Worm (Caenorhabditis elegans) whole organism, L4 larva: ENCODE data around the gene R07B7.2.

Experiments
- ZK546.5 ChIP-seq, 2 experiments: sonication (generic microtip); optimal IDR thresholded peaks; 2 replicates each; lab custom pipeline; 2017; ENCODE audit warnings: missing biosample characterization in 2 of 2, missing genetic modification characterization in 2 of 2
- ama-1 ChIP-seq: fragments of 150-350 bp; optimal IDR thresholded peaks from 2 replicates; lab custom pipeline; 2014; ENCODE audit warnings: inconsistent platforms, mixed read lengths
- daf-8 ChIP-seq: fragments of 200-800 bp; sonication (Bioruptor generic); IDR thresholded peaks from 2 replicates; pipeline ENCODE4 v1.3.6; 2022; ENCODE audit warnings: missing genetic modification characterization, missing compliant biosample characterization
- saeg-2 ChIP-seq: fragments of 200-800 bp; sonication (Bioruptor generic); IDR thresholded peaks from 2 replicates; pipeline ENCODE4 v1.3.6; 2022; ENCODE audit warnings: missing genetic modification reagents, missing genetic modification characterization, missing compliant biosample characterization
- zip-2 ChIP-seq: fragments of 150-350 bp; optimal IDR thresholded peaks from 2 replicates; lab custom pipeline; 2014; ENCODE audit warnings: missing biosample characterization, missing genetic modification characterization

DNA sequence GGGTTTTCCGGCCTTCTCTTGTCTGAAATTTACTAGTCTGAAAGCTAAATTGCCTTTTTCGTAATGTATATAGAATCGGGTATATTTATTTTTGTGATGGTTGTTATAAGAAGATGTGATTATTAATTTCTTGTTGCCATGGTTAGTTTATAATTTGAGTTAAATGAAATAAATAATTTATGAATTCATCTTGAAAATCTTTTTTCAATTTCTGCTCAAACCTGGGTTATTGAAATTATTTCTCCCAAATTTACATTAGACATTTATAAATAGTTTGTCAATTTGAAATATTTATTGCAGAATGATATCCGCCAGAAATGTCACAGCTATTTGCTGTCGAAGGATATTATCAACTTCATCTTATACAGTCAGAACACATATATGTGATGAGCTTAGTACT is 11.1 kb downstream of the R07B7.2 start, which contains the start of gene dars-2:
- TF ChIP-seq ZK546.5 (tag; optimal IDR thresholded peaks at IDR 0.05; lab: Kevin White, UChicago): no peak
- TF ChIP-seq ama-1 (lab: Kevin White, UChicago): no peak
- no peak for TF ChIP-seq daf-8
- TF ChIP-seq saeg-2 (GFP tag; lab: Robert Waterston, UW): no peak
- no peak for TF ChIP-seq zip-2 (tag; lab: Kevin White, UChicago)
